Worm (Caenorhabditis elegans): ENCODE measurements around the gene smut-1.

Gene smut-1

DNA sequence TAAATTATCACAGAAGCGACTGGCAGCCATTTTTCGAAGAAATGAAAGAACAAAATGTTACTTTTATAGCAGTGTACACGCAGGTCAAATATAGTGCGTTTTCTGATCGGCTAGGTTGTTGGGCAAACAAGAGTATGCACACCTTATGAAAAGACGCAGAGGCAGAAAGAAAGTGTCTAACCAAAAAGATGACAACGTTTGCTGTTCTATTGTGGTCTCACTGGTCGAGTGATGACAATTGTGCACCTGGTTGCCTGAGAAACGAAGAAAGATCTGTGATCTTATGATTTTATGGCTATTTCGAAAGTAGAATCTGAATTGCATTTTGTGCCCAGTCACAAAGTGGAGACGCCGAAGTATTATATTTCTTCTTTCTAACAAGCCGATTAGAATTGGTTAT, 13.6 kb downstream of the smut-1 start, which contains the start of gene F17A9.4 (continued):
- TF ChIP-seq daf-16 (GFP tag; optimal IDR thresholded peaks at IDR 0.05) (no peak), daf-16 (tag; optimal IDR thresholded peaks at IDR 0.05) (peak; percentile 66), pqm-1 (tag; optimal IDR thresholded peaks at IDR 0.05) (peak; percentile 21), lin-13 (GFP tag; optimal IDR thresholded peaks at IDR 0.05) (no peak), ceh-20 (GFP tag; IDR thresholded peaks at IDR 0.05) (no peak), dve-1 (tag; optimal IDR thresholded peaks at IDR 0.05; ENCODE audit: insufficient read depth) (peak; percentile 68), nhr-28 (tag; optimal IDR thresholded peaks at IDR 0.05) (peak; percentile 79)

DNA sequence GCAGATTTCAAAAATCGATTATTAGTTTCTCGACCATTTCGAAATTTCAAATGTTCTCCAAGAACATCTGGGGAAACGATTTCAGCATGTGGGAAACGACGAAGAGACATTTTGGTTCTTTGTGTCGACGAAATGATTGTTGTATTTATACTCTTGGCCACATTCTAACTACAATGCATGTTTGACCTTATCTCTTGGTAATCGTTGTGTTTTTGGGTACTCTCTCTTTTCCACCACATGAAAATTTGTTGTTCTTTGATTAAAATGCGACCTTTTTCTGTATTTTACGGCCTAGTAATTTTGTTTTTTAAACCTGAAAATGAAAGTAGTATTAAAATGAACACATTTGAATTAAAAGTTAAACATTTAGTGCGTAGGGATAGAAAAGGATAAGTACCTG, 15.9 kb downstream of the smut-1 start, which contains the start of gene F17A9.5:
Gene F17A9.5, minus strand, starts transcription at position 175 of the 400 bp plus-strand sequence.
- TF ChIP-seq php-3 (GFP tag; IDR thresholded peaks at IDR 0.05) (no peak), mxl-2 (GFP tag; conservative IDR thresholded peaks at IDR 0.05) (no peak), nhr-102 (tag; optimal IDR thresholded peaks at IDR 0.05) (no peak), attf-4 (tag; optimal IDR thresholded peaks at IDR 0.05) (no peak), dmd-8 (GFP tag; IDR thresholded peaks at IDR 0.05) (no peak), mdl-1 (tag; optimal IDR thresholded peaks at IDR 0.05) (no peak), dpl-1 (GFP tag; optimal IDR thresholded peaks at IDR 0.05) (no peak), nhr-28 (tag; optimal IDR thresholded peaks at IDR 0.05) (peak; percentile 82), daf-16 (GFP tag; optimal IDR thresholded peaks at IDR 0.05) (no peak), daf-16 (tag; optimal IDR thresholded peaks at IDR 0.05) (peak; percentile 21), Y5F2A.4 (GFP tag; optimal IDR thresholded peaks at IDR 0.05) (no peak)

DNA sequence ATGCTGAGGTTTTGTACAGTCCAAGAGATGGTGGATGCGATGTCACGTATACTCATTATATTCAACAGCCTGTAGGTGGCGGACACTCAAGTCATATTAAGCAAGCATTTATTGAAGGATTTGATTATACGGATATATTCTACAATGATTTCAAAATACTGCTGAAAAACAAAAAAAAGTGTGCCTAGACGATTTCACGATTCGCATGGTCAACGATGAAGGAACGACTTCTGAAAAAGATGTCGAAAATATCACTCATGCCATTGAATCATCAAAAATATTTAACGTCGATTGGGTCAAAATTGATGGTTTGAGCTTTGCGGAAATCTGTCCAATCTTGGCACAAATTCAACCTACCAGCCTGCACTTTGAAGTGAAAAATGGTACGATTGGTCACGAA, 20.1 kb downstream of the smut-1 start:
- no peak for TF ChIP-seq ama-1 (optimal IDR thresholded peaks at IDR 0.05)
- TF ChIP-seq unc-62 (GFP tag; optimal IDR thresholded peaks at IDR 0.05 in 1 of 2), result peak in 1 of 2 experiments; percentile 93
- TF ChIP-seq unc-62 (tag; optimal IDR thresholded peaks at IDR 0.05), result no peak

DNA sequence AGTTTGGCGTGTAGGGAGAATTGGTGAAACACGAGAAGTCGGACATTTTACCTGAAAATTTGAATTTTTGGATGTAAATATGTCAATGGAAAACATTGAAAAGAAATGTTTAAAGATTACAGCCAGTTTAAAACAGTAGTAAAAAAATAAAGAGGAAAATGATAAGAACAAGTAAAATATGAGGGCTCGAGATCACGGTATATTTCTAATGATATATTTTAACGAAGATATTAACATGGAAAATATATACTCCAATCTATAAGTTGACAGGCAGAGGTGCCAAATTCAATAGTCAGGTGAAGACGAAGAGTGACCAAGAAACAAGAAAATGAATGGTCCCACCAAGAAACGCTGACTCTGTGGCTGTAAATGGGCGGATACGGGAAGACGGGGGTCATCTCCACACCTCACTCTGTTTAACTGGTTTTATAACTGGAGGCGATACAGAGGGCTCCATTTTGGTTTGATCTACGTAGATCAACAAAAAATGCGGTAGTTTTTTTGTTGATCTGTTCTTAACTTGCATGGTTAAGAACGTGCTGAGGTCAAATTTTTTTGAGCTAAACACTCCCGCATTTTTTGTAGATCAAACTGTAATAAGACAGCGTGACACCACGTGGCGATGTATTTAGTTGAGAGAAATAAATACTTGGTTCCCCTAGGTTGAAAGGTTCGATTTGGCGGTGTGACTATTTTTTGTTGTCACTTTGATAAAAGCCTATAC, 23.4 kb downstream of the smut-1 start, which contains the start of gene ceh-49:
Gene ceh-49, minus strand, starts transcription at position 51 of the 724 bp plus-strand sequence.
- TF ChIP-seq unc-130 (GFP tag; optimal IDR thresholded peaks at IDR 0.05) (no peak), unc-62 (GFP tag; optimal IDR thresholded peaks at IDR 0.05 in 1 of 2) (peak in 1 of 2 experiments; percentile 27), unc-62 (tag; optimal IDR thresholded peaks at IDR 0.05) (no peak), egl-27 (tag; optimal IDR thresholded peaks at IDR 0.05) (no peak)

DNA sequence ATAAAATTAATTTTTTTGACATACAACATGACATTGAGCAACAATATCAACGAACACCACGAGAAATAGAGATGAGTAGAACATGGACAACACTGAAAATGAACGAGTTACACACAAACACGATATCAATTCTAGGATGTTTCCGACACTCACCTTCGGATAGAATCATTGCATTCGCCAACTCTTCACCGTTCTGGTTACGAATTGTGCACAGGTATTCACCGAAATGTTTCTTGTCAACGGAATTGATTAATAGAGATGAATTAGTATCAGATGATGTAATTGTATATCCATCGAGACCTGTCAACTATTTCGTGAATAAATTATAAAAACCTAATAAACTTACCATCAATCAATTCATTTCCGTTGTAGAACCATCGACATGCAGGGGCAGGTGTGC, 24.8 kb downstream of the smut-1 start:
- TF ChIP-seq daf-19 (GFP tag; conservative IDR thresholded peaks at IDR 0.05) (no peak), unc-62 (GFP tag; optimal IDR thresholded peaks at IDR 0.05 in 1 of 2) (peak in 1 of 2 experiments; percentile 94), unc-62 (tag; optimal IDR thresholded peaks at IDR 0.05) (no peak)

DNA sequence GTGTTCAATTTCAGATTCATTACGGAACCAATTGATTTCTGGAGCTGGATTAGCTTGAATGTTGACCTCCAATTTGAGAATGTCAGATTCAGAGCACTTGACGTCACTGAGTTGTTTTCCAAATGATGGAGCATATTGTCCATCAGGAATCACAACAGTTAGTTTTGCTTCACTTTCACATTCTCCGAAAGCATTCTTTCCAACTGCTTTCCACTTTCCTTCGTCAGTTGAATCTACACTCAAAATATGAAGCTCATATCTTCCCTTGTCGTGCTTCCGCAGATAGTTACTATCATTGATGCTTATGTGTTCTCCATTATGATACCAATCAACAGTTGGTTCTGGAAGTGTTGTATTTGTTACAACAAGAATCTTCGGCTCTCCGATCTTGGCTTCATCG, 31.4 kb downstream of the smut-1 start:
- TF ChIP-seq madf-5 (GFP tag; IDR thresholded peaks at IDR 0.05) (no peak), unc-62 (GFP tag; optimal IDR thresholded peaks at IDR 0.05 in 1 of 2) (peak in 1 of 2 experiments; percentile 93), unc-62 (tag; optimal IDR thresholded peaks at IDR 0.05) (no peak), nhr-76 (tag; optimal IDR thresholded peaks at IDR 0.05) (no peak)

DNA sequence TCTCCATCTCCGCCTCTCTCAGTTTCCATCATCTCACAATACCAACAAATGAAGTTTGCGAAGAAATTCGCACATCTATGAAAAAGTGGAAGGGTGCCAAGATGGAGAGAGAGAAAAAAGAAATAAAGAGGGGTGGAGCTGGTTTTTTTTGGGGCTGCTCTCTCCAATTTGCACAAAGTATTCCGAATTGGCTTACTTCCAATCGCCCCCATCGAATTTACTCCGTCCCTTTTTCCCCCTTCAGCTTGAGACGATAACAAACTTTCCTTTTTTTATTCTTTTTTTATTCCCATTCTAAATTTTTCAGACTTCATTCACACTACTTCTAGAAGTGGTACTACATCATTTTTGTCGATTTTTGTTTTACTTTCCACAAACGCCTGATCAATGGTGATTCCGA, 34.2 kb downstream of the smut-1 start, which contains the start of gene exp-2:
Gene exp-2, plus strand, starts transcription at position 301 of the 400 bp plus-strand sequence.
- no peak for TF ChIP-seq aha-1 (tag)
- no peak for TF ChIP-seq duxl-1 (tag; optimal IDR thresholded peaks at IDR 0.05; ENCODE audit: poor library complexity)
- no peak for TF ChIP-seq mxl-2 (GFP tag; conservative IDR thresholded peaks at IDR 0.05)
- no peak for TF ChIP-seq nhr-11 (tag; optimal IDR thresholded peaks at IDR 0.05)
- TF ChIP-seq ceh-62 (tag; optimal IDR thresholded peaks at IDR 0.05), result no peak
- TF ChIP-seq ceh-32 (tag; optimal IDR thresholded peaks at IDR 0.05; ENCODE audit: poor library complexity), result no peak
- no peak for TF ChIP-seq pqm-1 (tag; optimal IDR thresholded peaks at IDR 0.05)
- no peak for TF ChIP-seq F44E2.7 (GFP tag; IDR thresholded peaks at IDR 0.05)
- TF ChIP-seq F10B5.3 (tag; optimal IDR thresholded peaks at IDR 0.05), result no peak
- no peak for TF ChIP-seq Y5F2A.4 (GFP tag; optimal IDR thresholded peaks at IDR 0.05)
- TF ChIP-seq daf-8 (GFP tag; IDR thresholded peaks at IDR 0.05), result no peak
- no peak for TF ChIP-seq nhr-41 (GFP tag; IDR thresholded peaks at IDR 0.05)

Data from whole organism, L4 larva.